Fruit fly (Drosophila melanogaster): Measurements from ENCODE around the gene CG11858.

- TF ChIP-seq CG6163 (GFP tag; IDR thresholded peaks at IDR 0.05) (no peak), CG16779 (tag; optimal IDR thresholded peaks at IDR 0.05) (no peak), CG9139 (GFP tag; optimal IDR thresholded peaks at IDR 0.05) (no peak), Sox15 (GFP tag; optimal IDR thresholded peaks at IDR 0.05) (no peak), fd59A (GFP tag; optimal IDR thresholded peaks at IDR 0.05) (no peak), CG1621 (tag; optimal IDR thresholded peaks at IDR 0.05) (no peak), Eip93F (GFP tag; optimal IDR thresholded peaks at IDR 0.05) (no peak), Hr39 (GFP tag; optimal IDR thresholded peaks at IDR 0.05) (no peak), CG7368 (GFP tag; optimal IDR thresholded peaks at IDR 0.05) (no peak), CG8119 (GFP tag; IDR thresholded peaks at IDR 0.05) (no peak), Met (GFP tag; optimal IDR thresholded peaks at IDR 0.05) (no peak), dac (GFP tag; optimal IDR thresholded peaks at IDR 0.05) (no peak)
Measured at dm6 chr3R:25300575-25300974, 38.0 kb downstream of the CG11858 start, which contains the start of gene CG13659.
